Fruit fly (Drosophila melanogaster) ovary, adult (tissue): Measurements from ENCODE around the gene Tsp29Fb.

Experiments used
- CG17801 ChIP-seq: fragments of 200-800 bp; optimal IDR thresholded peaks from 2 replicates; lab custom pipeline; 2019; ENCODE audit warnings: missing biosample characterization, mild to moderate bottlenecking, missing genetic modification characterization, moderate library complexity; ENCODE audit not compliant: partially characterized antibody

Gene Tsp29Fb

DNA sequence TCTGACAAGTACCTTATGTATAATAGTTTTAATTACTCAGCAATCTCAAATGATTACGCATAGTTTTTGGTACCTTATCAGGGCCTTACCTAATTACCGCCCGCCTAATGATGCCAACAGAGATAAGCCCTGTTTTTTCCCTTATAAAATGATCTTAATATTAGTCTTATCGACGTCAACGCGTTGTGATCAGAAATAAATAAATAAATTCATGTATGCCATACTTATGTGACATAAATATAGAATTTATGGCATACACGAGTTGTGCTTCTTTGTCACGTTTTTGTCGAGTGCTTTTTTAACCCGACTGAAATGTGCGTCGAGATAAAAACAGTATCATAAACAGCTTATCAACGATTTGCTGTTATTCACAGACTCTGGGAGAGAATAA lies 19.1 kb downstream of the Tsp29Fb start:
- no peak for TF ChIP-seq CG17801

DNA sequence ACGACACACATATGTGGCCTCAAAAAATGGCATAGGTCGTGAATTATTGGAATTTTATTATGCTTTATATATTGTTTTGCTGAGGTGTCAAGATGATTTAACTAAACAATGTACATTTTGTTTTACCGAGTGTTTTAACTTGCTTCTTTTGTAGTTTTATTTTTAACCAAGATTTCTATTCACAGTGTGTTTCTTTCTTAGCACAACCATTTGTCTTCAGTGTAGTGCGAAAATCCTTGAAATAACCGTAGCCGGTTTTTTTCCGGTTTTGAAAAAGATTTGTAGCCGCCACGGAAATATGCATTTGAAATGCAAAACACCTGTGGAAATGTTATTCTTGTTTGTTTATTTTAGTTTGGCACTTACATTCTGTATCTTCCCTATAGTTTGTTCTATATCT lies 20.0 kb downstream of the Tsp29Fb start:
- TF ChIP-seq CG17801, result no peak

DNA sequence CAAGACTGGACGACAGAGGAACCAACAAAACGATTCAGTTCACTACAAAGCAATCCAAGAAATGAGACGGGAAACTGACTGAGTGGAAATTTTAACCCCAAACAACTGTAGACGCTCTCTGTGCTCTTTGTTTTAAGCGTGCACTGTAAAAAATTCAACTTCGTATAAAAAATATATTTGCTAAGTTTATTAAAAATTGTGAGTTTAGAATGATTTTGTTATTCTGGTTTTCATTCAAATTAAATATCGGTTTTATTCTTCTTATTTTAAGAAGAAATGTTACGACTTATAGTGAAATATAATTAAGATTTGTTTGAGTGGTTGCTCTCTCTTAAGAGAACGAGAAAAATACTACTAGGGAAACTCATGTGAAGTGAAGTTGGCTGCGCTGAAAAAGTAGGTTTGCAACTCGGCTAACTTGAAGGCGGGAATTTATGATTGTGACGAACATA lies 20.9 kb downstream of the Tsp29Fb start:
- TF ChIP-seq CG17801, result peak; percentile 84

- TF ChIP-seq CG17801, result no peak
Observed at dm6 chr2L:8959001-8959461, 21.8 kb downstream of the Tsp29Fb start, which contains the start of gene CG31886. Gene CG31886, minus strand, starts transcription at chr2L:8959051.

DNA sequence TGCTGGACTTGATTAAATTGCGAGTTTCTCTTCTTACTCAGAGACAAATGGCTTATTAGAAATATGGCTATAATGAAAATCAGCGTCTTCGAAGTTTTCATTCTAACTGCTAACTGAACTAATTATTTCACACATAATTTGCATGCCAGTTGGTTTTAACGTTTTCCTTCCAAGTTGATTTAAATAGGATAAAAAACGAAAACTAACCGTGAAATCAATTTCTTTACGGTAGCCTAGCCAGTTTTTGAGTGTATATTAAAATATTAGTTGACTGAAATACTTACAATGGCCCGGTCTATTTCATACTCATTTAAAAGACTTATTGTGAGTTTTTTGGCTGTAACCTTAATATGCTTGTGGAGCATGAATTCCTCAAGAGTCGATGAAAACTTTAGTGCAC lies 25.1 kb downstream of the Tsp29Fb start, which contains the start of the genes CG9525 and CG32985:
TSS of gene CG9525 (minus strand) at position 101 of the 400 bp plus-strand sequence.
TSS of gene CG32985 (plus strand) at position 280 of the 400 bp plus-strand sequence.
- no peak for TF ChIP-seq CG17801

DNA sequence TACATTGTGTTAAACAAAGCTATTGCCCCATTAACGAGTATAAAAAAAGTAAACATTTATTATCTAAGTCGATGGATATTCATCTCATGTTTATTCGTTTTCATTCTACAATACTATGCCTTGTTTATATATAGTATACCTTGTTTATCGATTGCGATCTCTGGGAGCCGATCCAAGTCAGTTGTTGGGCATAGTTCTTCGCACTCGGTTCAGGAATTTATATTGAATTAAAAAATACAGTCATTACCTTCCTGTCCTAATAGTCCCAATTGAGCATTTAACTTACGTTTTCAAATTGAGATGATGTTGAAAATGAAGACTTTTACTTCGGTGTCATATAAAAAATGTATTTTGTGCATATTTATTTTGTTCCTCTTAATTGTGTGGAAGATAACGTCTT lies 27.5 kb downstream of the Tsp29Fb start, which contains the start of gene CG32984:
TSS of gene CG32984 (plus strand) at position 301 of the 400 bp plus-strand sequence.
- no peak for TF ChIP-seq CG17801

DNA sequence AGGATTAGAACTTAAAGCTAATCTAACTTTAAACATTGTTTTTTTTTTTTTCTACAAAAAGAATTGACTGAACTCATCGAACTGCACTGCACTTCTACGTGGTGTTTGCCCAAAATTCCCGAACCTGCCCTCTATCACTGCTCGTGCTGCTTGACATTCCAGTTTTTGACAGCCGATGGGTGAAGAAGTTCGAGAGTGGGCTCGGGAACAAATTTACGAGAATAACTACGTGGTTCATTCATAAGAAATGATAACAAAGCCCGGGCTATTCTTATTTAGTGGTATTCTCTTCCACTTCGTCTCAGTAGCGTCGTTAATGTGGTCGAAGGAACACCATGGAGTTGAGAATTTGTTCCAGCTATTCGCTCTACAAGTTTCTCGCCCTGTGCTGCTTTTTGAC lies 30.0 kb downstream of the Tsp29Fb start, which contains the start of gene CG18088:
TSS of gene CG18088 (plus strand) at position 301 of the 400 bp plus-strand sequence.
- no peak for TF ChIP-seq CG17801

DNA sequence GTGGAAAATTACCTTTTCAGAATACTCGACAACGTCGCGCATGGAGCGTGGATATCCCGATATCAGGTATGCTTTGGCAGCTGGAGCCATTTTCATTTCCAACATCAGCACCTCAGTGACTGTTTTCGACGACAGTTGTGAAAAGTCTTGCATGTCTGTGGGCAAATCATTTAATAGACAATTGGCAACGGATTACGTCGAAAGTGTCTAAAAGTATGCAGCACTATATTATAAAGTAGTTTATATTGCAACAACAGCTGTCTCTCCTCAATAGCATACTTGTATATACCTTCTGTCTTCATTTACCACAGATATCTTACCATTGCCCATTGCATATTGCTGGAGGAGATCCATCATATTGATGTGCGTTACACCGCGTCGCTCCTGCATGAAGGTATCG lies 35.7 kb downstream of the Tsp29Fb start:
- no peak for TF ChIP-seq CG17801

DNA sequence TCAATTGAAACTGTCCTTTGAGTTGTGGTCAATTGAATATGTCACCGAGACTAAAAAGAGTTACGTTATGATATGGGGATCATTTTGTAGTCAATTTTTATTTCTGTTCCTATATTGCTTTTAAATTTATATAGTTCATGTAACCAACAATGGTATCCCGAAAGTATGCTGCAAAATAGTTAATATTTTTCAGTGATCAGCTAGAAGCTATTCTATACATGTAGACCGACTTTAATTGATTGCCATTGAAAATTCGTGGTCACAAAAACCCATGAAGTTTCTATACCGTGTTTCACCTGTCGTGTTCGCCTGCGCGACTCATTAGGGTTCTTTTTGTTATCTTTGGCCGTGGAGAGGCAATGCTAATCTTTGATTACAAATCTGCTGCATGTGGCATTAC lies 37.3 kb downstream of the Tsp29Fb start:
- no peak for TF ChIP-seq CG17801

DNA sequence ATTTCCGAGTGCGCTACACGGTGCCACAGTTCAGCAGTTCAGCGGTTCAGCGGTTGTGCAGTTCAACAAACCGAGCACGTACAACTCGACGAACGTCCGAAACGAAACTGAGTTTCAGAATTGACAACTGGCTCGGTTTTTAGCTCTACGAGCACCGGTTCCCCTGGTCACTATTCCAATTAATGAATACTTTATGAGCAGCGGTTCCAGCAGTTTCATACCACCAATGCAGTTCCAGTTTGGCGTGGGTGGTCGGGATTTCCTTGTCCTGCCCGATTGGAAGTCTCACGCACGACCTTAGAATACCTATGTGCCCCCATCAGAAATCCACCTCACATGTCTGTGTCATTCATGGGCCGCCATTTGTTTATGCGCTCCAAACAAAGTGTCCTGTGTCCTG lies 38.1 kb downstream of the Tsp29Fb start, which contains the start of gene CG9541:
TSS of gene CG9541 (minus strand) at position 101 of the 400 bp plus-strand sequence.
- TF ChIP-seq CG17801, result no peak

- TF ChIP-seq CG17801, result no peak
Observed at dm6 chr2L:8980359-8980758, 43.2 kb downstream of the Tsp29Fb start, which contains the start of gene CG18662. Gene CG18662, plus strand, starts transcription at chr2L:8980659.

dm6 chr2L:8982584-8983302 lies 45.6 kb downstream of the Tsp29Fb start:
- TF ChIP-seq CG17801, result no peak

dm6 chr2L:8984614-8985318 lies 47.6 kb downstream of the Tsp29Fb start, which contains the start of gene CG13101:
Gene CG13101, minus strand, starts transcription at chr2L:8984872.
- peak; percentile 93 for TF ChIP-seq CG17801

DNA sequence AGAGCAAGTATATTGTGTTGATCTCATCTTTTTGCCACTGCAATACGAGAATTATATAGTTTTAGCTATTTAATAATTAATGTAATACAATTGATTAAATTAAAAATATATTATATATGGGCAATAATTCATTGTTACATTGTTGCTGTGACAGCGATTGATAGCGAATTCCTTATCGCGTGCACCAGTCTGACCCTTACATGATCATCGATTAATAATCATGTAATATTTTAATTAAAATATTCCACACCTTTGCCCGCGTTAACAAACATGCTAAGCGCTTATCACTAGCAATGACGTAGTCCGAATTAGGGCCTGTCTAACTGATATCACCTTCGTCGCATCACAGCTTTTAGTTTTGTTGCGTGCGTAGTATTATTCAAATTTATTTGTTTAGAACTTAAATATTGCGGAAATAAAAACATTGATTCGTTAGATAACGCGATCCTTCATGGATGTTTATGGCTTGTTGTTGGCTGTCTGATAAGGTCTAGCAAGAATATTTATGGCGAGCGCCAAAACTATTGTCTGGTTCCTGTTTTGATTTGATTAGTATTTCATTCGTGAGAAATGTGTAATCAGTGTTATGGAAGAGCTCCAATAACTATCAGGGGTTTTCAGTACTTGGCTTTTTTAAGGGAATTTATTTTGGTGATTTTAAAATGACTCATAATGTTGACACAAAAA lies 50.2 kb downstream of the Tsp29Fb start:
- TF ChIP-seq CG17801, result no peak

dm6 chr2L:8989037-8989591 lies 51.9 kb downstream of the Tsp29Fb start, which contains the start of gene rost:
Gene rost, minus strand, starts transcription at chr2L:8989539.
- peak; percentile 30 for TF ChIP-seq CG17801
